Fruit fly (Drosophila melanogaster) whole organism, embryonic: ENCODE results near the gene CG9586.

Experiments
- ATbp ChIP-seq: fragments of 200-800 bp; sonication (Bioruptor generic); optimal IDR thresholded peaks from 2 replicates; lab custom pipeline; 2017; ENCODE audit warnings: missing biosample characterization, mild to moderate bottlenecking, missing genetic modification characterization, missing genetic modification reagents
- Atf6 ChIP-seq: fragments of 200-800 bp; sonication (Bioruptor generic); IDR thresholded peaks from 2 replicates; pipeline ENCODE4 v1.3.6; 2022; ENCODE audit warnings: missing biosample characterization, missing genetic modification characterization
- B-H1 ChIP-seq: fragments of 200-800 bp; sonication (Bioruptor generic); IDR thresholded peaks from 3 replicates; pipeline ENCODE4 v1.3.6; 2022; ENCODE audit warnings: missing biosample characterization, missing genetic modification characterization
- CG11093 ChIP-seq: fragments of 200-800 bp; sonication (Bioruptor generic); IDR thresholded peaks from 3 replicates; pipeline ENCODE4 v1.3.6; 2022; ENCODE audit warnings: missing biosample characterization, missing genetic modification characterization
- CG11696 ChIP-seq: fragments of 200-800 bp; sonication (Bioruptor generic); IDR thresholded peaks from 2 replicates; pipeline ENCODE4 v1.3.6; 2022; ENCODE audit warnings: missing biosample characterization, missing genetic modification characterization
- CG12299 ChIP-seq: fragments of 200-800 bp; sonication (Bioruptor generic); optimal IDR thresholded peaks from 2 replicates; lab custom pipeline; 2018; ENCODE audit warnings: missing biosample characterization, mild to moderate bottlenecking, missing genetic modification characterization
- CG13624 ChIP-seq: fragments of 200-800 bp; sonication (Bioruptor generic); optimal IDR thresholded peaks from 2 replicates; lab custom pipeline; 2016; ENCODE audit warnings: missing biosample characterization, missing genetic modification characterization
- CG13775 ChIP-seq: fragments of 200-800 bp; sonication (Bioruptor generic); optimal IDR thresholded peaks from 3 replicates; lab custom pipeline; 2017; ENCODE audit warnings: missing biosample characterization, mild to moderate bottlenecking, missing genetic modification characterization
- CG13894 ChIP-seq: fragments of 200-800 bp; sonication (Bioruptor generic); optimal IDR thresholded peaks from 3 replicates; lab custom pipeline; 2018; ENCODE audit warnings: missing biosample characterization, mild to moderate bottlenecking, missing genetic modification characterization, moderate library complexity
- CG14441 ChIP-seq: fragments of 200-800 bp; sonication (Bioruptor generic); IDR thresholded peaks from 2 replicates; pipeline ENCODE4 v1.3.6; 2022; ENCODE audit warnings: missing biosample characterization, missing genetic modification characterization
- CG17802 ChIP-seq: fragments of 200-800 bp; sonication (Bioruptor generic); optimal IDR thresholded peaks from 2 replicates; lab custom pipeline; 2018; ENCODE audit warnings: missing biosample characterization, mild to moderate bottlenecking, missing genetic modification characterization, moderate library complexity
- CG30431 ChIP-seq: fragments of 200-800 bp; sonication (Bioruptor generic); optimal IDR thresholded peaks from 2 replicates; lab custom pipeline; 2017; ENCODE audit warnings: missing biosample characterization, missing genetic modification characterization
- CG31224 ChIP-seq: fragments of 200-800 bp; sonication (Bioruptor generic); IDR thresholded peaks from 2 replicates; pipeline ENCODE4 v1.3.6; 2022; ENCODE audit warnings: missing biosample characterization, missing genetic modification characterization
- CG31365 ChIP-seq: fragments of 200-800 bp; sonication (Bioruptor generic); optimal IDR thresholded peaks from 2 replicates; lab custom pipeline; 2018; ENCODE audit warnings: missing biosample characterization, mild to moderate bottlenecking, missing genetic modification characterization
- CG32532 ChIP-seq: fragments of 200-800 bp; sonication (Bioruptor generic); IDR thresholded peaks from 2 replicates; pipeline ENCODE4 v1.3.6; 2022; ENCODE audit warnings: missing biosample characterization, missing genetic modification characterization
- CG33213 ChIP-seq: fragments of 200-800 bp; sonication (Bioruptor generic); optimal IDR thresholded peaks from 3 replicates; lab custom pipeline; 2016; ENCODE audit warnings: missing biosample characterization, missing genetic modification characterization
- CG4404 ChIP-seq: fragments of 200-800 bp; sonication (Bioruptor generic); IDR thresholded peaks from 2 replicates; pipeline ENCODE4 v1.3.6; 2022; ENCODE audit warnings: missing biosample characterization, missing genetic modification characterization
- CG6813 ChIP-seq: fragments of 200-800 bp; sonication (Bioruptor generic); optimal IDR thresholded peaks from 2 replicates; lab custom pipeline; 2017; ENCODE audit warnings: missing biosample characterization, missing genetic modification characterization, mild to moderate bottlenecking, moderate library complexity, missing genetic modification reagents
- CG7839 ChIP-seq: fragments of 200-800 bp; sonication (Bioruptor generic); optimal IDR thresholded peaks from 3 replicates; lab custom pipeline; 2018; ENCODE audit warnings: missing biosample characterization, mild to moderate bottlenecking, missing genetic modification characterization, moderate library complexity
- CG9437 ChIP-seq: fragments of 200-800 bp; sonication (Bioruptor generic); optimal IDR thresholded peaks from 2 replicates; lab custom pipeline; 2018; ENCODE audit warnings: missing biosample characterization, mild to moderate bottlenecking, missing genetic modification characterization
- CG9876 ChIP-seq: fragments of 200-800 bp; sonication (Bioruptor generic); optimal IDR thresholded peaks from 2 replicates; lab custom pipeline; 2016; ENCODE audit warnings: missing biosample characterization, missing genetic modification characterization
- Chrac-16 ChIP-seq: fragments of 200-800 bp; sonication (Bioruptor generic); optimal IDR thresholded peaks from 3 replicates; lab custom pipeline; 2016; ENCODE audit warnings: missing biosample characterization, missing genetic modification characterization
- D19A ChIP-seq: fragments of 200-800 bp; optimal IDR thresholded peaks from 3 replicates; lab custom pipeline; 2019; ENCODE audit warnings: missing biosample characterization, mild to moderate bottlenecking, missing genetic modification characterization, moderate library complexity
- Drgx ChIP-seq: fragments of 200-800 bp; sonication (Bioruptor generic); IDR thresholded peaks from 2 replicates; pipeline ENCODE4 v1.3.6; 2022; ENCODE audit warnings: missing biosample characterization, missing genetic modification characterization
- Elba2 ChIP-seq: fragments of 200-800 bp; sonication (Bioruptor generic); optimal IDR thresholded peaks from 3 replicates; lab custom pipeline; 2016; ENCODE audit warnings: missing biosample characterization, missing genetic modification characterization
- GATAe ChIP-seq: fragments of 200-800 bp; sonication (Bioruptor generic); conservative IDR thresholded peaks from 2 replicates; pipeline ENCODE4 v1.3.6; 2022; ENCODE audit warnings: missing biosample characterization, missing genetic modification characterization
- H2.0 ChIP-seq: fragments of 200-800 bp; sonication (Bioruptor generic); IDR thresholded peaks from 2 replicates; pipeline ENCODE4 v1.3.6; 2022; ENCODE audit warnings: missing biosample characterization, missing genetic modification characterization
- Max ChIP-seq: fragments of 200-800 bp; sonication (Bioruptor generic); optimal IDR thresholded peaks from 2 replicates; lab custom pipeline; 2016; ENCODE audit warnings: missing biosample characterization, mild to moderate bottlenecking, missing genetic modification characterization
- Nf-YB ChIP-seq: fragments of 200-800 bp; sonication (Bioruptor generic); optimal IDR thresholded peaks from 3 replicates; lab custom pipeline; 2019; ENCODE audit warnings: missing biosample characterization, mild to moderate bottlenecking, missing genetic modification characterization, moderate library complexity
- chif ChIP-seq, 2 experiments: fragments of 200-800 bp; sonication (Bioruptor generic); optimal IDR thresholded peaks; 3 replicates each; lab custom pipeline; 2016; ENCODE audit warnings: missing biosample characterization in 2 of 2, missing genetic modification characterization in 2 of 2
- corto ChIP-seq: fragments of 200-800 bp; sonication (Bioruptor generic); optimal IDR thresholded peaks from 2 replicates; lab custom pipeline; 2016; ENCODE audit warnings: missing biosample characterization, mild to moderate bottlenecking, missing genetic modification characterization, moderate library complexity
- crol ChIP-seq: fragments of 200-800 bp; sonication (Bioruptor generic); IDR thresholded peaks from 2 replicates; pipeline ENCODE4 v1.3.6; 2022; ENCODE audit warnings: missing biosample characterization, missing genetic modification characterization
- dmrt11E ChIP-seq: fragments of 200-800 bp; sonication (Bioruptor generic); optimal IDR thresholded peaks from 3 replicates; lab custom pipeline; 2018; ENCODE audit warnings: missing biosample characterization, mild to moderate bottlenecking, missing genetic modification characterization, moderate library complexity
- dmrt99B ChIP-seq: fragments of 200-800 bp; sonication (Bioruptor generic); optimal IDR thresholded peaks from 2 replicates; lab custom pipeline; 2018; ENCODE audit warnings: missing biosample characterization, mild to moderate bottlenecking, missing genetic modification characterization, moderate library complexity
- ems ChIP-seq: fragments of 200-800 bp; sonication (Bioruptor generic); optimal IDR thresholded peaks from 3 replicates; lab custom pipeline; 2016; ENCODE audit warnings: missing biosample characterization, missing genetic modification characterization
- gcm2 ChIP-seq: fragments of 200-800 bp; sonication (Bioruptor generic); optimal IDR thresholded peaks from 2 replicates; lab custom pipeline; 2016; ENCODE audit warnings: missing biosample characterization, missing genetic modification characterization
- grau ChIP-seq: fragments of 200-800 bp; optimal IDR thresholded peaks from 3 replicates; lab custom pipeline; 2019; ENCODE audit warnings: missing biosample characterization, mild to moderate bottlenecking, missing genetic modification characterization, moderate library complexity
- gsb-n ChIP-seq: fragments of 200-800 bp; sonication (Bioruptor generic); optimal IDR thresholded peaks from 3 replicates; lab custom pipeline; 2018; ENCODE audit warnings: missing biosample characterization, mild to moderate bottlenecking, missing genetic modification characterization
- kah ChIP-seq: fragments of 200-800 bp; sonication (Bioruptor generic); optimal IDR thresholded peaks from 2 replicates; lab custom pipeline; 2018; ENCODE audit warnings: missing biosample characterization, mild to moderate bottlenecking, missing genetic modification characterization
- kay ChIP-seq: fragments of 200-800 bp; sonication (Bioruptor generic); optimal IDR thresholded peaks from 2 replicates; lab custom pipeline; 2016; ENCODE audit warnings: missing biosample characterization, missing genetic modification characterization
- lmd ChIP-seq: fragments of 200-800 bp; sonication (Bioruptor generic); IDR thresholded peaks from 2 replicates; pipeline ENCODE4 v1.3.6; 2022; ENCODE audit warnings: missing biosample characterization, missing genetic modification characterization
- nmo ChIP-seq: fragments of 200-800 bp; sonication (Bioruptor generic); optimal IDR thresholded peaks from 2 replicates; lab custom pipeline; 2018; ENCODE audit warnings: missing biosample characterization, mild to moderate bottlenecking, missing genetic modification characterization, moderate library complexity
- prd ChIP-seq, 3 experiments: fragments of >200 bp in 2 of 3; fragments of 200-800 bp in 1 of 3; sonication (Bioruptor generic) in 1 of 3; optimal IDR thresholded peaks in 2 of 3; IDR thresholded peaks in 1 of 3; 2 replicates in 2 of 3; 3 replicates in 1 of 3; pipeline versions ENCODE4 v1.3.6 to Lab custom; 2017 to 2022; ENCODE audit warnings: missing biosample characterization in 1 of 3, missing genetic modification characterization in 1 of 3
- run ChIP-seq: fragments of 200-800 bp; sonication (Bioruptor generic); optimal IDR thresholded peaks from 3 replicates; lab custom pipeline; 2018; ENCODE audit warnings: missing biosample characterization, mild to moderate bottlenecking, missing genetic modification characterization
- sc ChIP-seq, 3 experiments: fragments of >200 bp in 2 of 3; fragments of 200-800 bp in 1 of 3; sonication (Bioruptor generic) in 1 of 3; optimal IDR thresholded peaks; 2 replicates in 2 of 3; 3 replicates in 1 of 3; lab custom pipeline; 2017; ENCODE audit warnings: mild to moderate bottlenecking in 1 of 3, missing biosample characterization in 1 of 3, missing genetic modification characterization in 1 of 3, missing genetic modification reagents in 1 of 3
- sd ChIP-seq: fragments of 200-800 bp; sonication (Bioruptor generic); optimal IDR thresholded peaks from 3 replicates; lab custom pipeline; 2018; ENCODE audit warnings: missing biosample characterization, mild to moderate bottlenecking, missing genetic modification characterization, moderate library complexity
- sens ChIP-seq: fragments of 200-800 bp; sonication (Bioruptor generic); peaks from one replicate; lab custom pipeline; 2016; ENCODE audit warnings: missing biosample characterization, missing genetic modification characterization
- sens-2 ChIP-seq: fragments of 200-800 bp; sonication (Bioruptor generic); IDR thresholded peaks from 2 replicates; pipeline ENCODE4 v1.3.6; 2022; ENCODE audit warnings: missing biosample characterization, missing genetic modification characterization
- so ChIP-seq: fragments of 200-800 bp; sonication (Bioruptor generic); IDR thresholded peaks from 3 replicates; pipeline ENCODE4 v1.3.6; 2022; ENCODE audit warnings: missing biosample characterization, missing genetic modification characterization
- ssp ChIP-seq: fragments of 200-800 bp; sonication (Bioruptor generic); IDR thresholded peaks from 2 replicates; pipeline ENCODE4 v1.3.6; 2022; ENCODE audit warnings: missing biosample characterization, missing genetic modification characterization
- ttk ChIP-seq: fragments of 200-800 bp; sonication (Bioruptor generic); IDR thresholded peaks from 2 replicates; pipeline ENCODE4 v2.1.2; 2022; ENCODE audit warnings: missing biosample characterization, missing genetic modification characterization

CG9586 gene

DNA sequence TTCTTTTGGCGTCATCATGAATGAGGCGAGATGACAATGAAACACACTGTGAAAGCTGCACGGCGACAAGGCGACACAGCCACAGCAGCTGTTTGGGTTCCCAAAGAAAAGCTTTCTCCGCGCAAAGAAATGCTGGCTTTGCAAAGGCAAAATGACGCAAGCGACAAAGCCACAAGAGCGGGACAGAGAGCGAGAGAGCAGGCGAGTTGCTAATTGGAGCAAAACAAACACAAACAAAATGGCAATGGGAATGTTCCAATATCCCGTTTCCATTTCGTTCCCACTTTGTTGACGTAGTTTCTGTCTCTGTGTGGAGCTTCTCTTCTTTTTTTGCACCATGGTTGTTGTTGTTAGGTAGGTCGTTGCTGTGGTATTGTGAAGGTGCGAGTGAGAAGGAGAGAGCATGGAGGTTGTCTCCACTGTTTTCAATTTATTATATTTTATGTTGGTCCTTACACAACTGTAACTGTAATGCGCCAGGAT, 38.9 kb upstream of the CG9586 start (continued):
- TF ChIP-seq sc (optimal IDR thresholded peaks at IDR 0.05; lab: Kevin White, UChicago) (no peak), sc (GFP tag; optimal IDR thresholded peaks at IDR 0.05; lab: Kevin White, UChicago) (no peak), CG13624 (GFP tag; lab: Kevin White, UChicago) (no peak), crol (GFP tag; lab: Robert Waterston, UW) (no peak), CG13894 (peak; percentile 46), CG12299 (tag; lab: Kevin White, UChicago) (no peak), ttk (GFP tag; lab: Robert Waterston, UW) (no peak), CG9876 (no peak), kah (GFP tag; lab: Kevin White, UChicago) (peak; percentile 28), CG30431 (no peak), dmrt99B (tag; lab: Kevin White, UChicago) (no peak), CG31224 (GFP tag; lab: Robert Waterston, UW) (no peak), CG14441 (GFP tag; lab: Robert Waterston, UW) (no peak), sd (tag; lab: Kevin White, UChicago) (peak; percentile 55), Elba2 (GFP tag; lab: Kevin White, UChicago) (no peak), CG32532 (peak; percentile 59; the same call in 1 of the 2 replicates), B-H1 (GFP tag; lab: Robert Waterston, UW) (no peak; the same call in 2 of the 3 replicates), CG33213 (GFP tag; lab: Kevin White, UChicago) (no peak), CG9437 (no peak), H2.0 (no peak), ems (GFP tag; lab: Kevin White, UChicago) (no peak), kay (GFP tag; lab: Kevin White, UChicago) (no peak), Max (GFP tag; lab: Kevin White, UChicago) (no peak), sens (GFP tag; lab: Kevin White, UChicago) (no peak), CG4404 (no peak), run (tag; lab: Kevin White, UChicago) (no peak), ssp (GFP tag; lab: Robert Waterston, UW) (no peak), CG11093 (GFP tag; lab: Robert Waterston, UW) (no peak), GATAe (no peak), lmd (no peak), CG6813 (GFP tag; lab: Kevin White, UChicago) (peak; percentile 41), CG11696 (GFP tag; lab: Robert Waterston, UW) (no peak), CG13775 (no peak), D19A (no peak), chif (GFP tag; optimal IDR thresholded peaks at IDR 0.05; lab: Kevin White, UChicago) (no peak), CG7839 (no peak), Chrac-16 (no peak), corto (GFP tag; lab: Kevin White, UChicago) (peak; percentile 89), Drgx (GFP tag; lab: Robert Waterston, UW) (peak; percentile 86), dmrt11E (no peak), prd (optimal IDR thresholded peaks at IDR 0.05; lab: Kevin White, UChicago) (no peak), prd (GFP tag; IDR thresholded peaks at IDR 0.05; lab: Robert Waterston, UW) (no peak), so (peak; percentile 72; the same call in 1 of the 3 replicates), sens-2 (peak; percentile 24; the same call in 1 of the 2 replicates), nmo (GFP tag; lab: Kevin White, UChicago) (no peak), gsb-n (tag; lab: Kevin White, UChicago) (no peak), CG17802 (tag; lab: Kevin White, UChicago) (no peak), CG31365 (tag; lab: Kevin White, UChicago) (no peak), gcm2 (no peak), ATbp (peak; percentile 93), Nf-YB (GFP tag; lab: Kevin White, UChicago) (no peak), Atf6 (peak; percentile 82), grau (tag; lab: Kevin White, UChicago) (no peak)
